Fruit fly (Drosophila melanogaster): ENCODE results near the gene Pmi.
A peak's percentile ranks its signal among the peaks of the same experiment; 100 is the strongest.

Gene Pmi

DNA sequence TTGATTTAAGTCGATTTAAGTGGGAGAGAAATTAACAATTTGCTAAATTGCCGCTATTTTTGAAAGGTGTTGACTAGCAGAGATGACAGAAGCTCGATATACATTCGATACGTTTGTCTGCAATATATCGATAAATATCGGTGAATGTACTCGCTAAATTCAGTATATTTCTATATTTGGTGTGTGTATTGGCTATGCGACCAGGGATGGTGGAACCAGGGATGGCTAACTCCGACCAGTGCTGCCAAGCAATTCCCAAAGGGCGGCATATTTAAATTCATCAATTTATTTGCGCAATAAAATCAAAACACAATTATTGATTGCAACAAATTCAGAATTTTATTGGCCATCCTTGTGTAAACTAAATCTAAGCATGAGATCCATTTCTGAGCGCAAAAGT, 33.2 kb downstream of the Pmi start, which contains the start of gene mad2 (continued):
- TF ChIP-seq Dp (GFP tag; optimal IDR thresholded peaks at IDR 0.05) (peak; percentile 100), Lpt (GFP tag; optimal IDR thresholded peaks at IDR 0.05) (no peak), Bteb2 (GFP tag; optimal IDR thresholded peaks at IDR 0.05) (no peak), gem (tag; optimal IDR thresholded peaks at IDR 0.05) (no peak), CG14050 (GFP tag; IDR thresholded peaks at IDR 0.05) (no peak), Bgb (GFP tag; IDR thresholded peaks at IDR 0.05; ENCODE audit: partially characterized antibody) (peak; percentile 71), fd3F (GFP tag; optimal IDR thresholded peaks at IDR 0.05) (no peak), CG18476 (GFP tag; optimal IDR thresholded peaks at IDR 0.05) (no peak), Meics (GFP tag; optimal IDR thresholded peaks at IDR 0.05) (no peak), pb (GFP tag; optimal IDR thresholded peaks at IDR 0.05) (no peak), Gsc (GFP tag; IDR thresholded peaks at IDR 0.05) (no peak), CG17802 (tag; optimal IDR thresholded peaks at IDR 0.05) (no peak), Hey (tag; optimal IDR thresholded peaks at IDR 0.05) (no peak), CG7928 (GFP tag; optimal IDR thresholded peaks at IDR 0.05) (peak; percentile 97), CG13123 (GFP tag; optimal IDR thresholded peaks at IDR 0.05) (no peak), Oaz (GFP tag; IDR thresholded peaks at IDR 0.05) (no peak), ham (GFP tag; IDR thresholded peaks at IDR 0.05) (no peak), Fer2 (tag; optimal IDR thresholded peaks at IDR 0.05) (no peak), CG5953 (GFP tag; IDR thresholded peaks at IDR 0.05) (no peak), sna (GFP tag; IDR thresholded peaks at IDR 0.05; ENCODE audit: partially characterized antibody) (peak; percentile 53; the same call in 1 of the 2 replicates), CG30403 (GFP tag; optimal IDR thresholded peaks at IDR 0.05) (peak; percentile 25), CG3847 (GFP tag; IDR thresholded peaks at IDR 0.05) (peak; percentile 69), az2 (GFP tag; optimal IDR thresholded peaks at IDR 0.05) (no peak), CG12104 (GFP tag; optimal IDR thresholded peaks at IDR 0.05) (no peak), eyg (GFP tag; optimal IDR thresholded peaks at IDR 0.05) (no peak), CG6654 (GFP tag; optimal IDR thresholded peaks at IDR 0.05) (no peak), Ada2b (GFP tag; IDR thresholded peaks at IDR 0.05) (no peak), Sin3A (optimal IDR thresholded peaks at IDR 0.05) (peak; percentile 65), CG9932 (GFP tag; IDR thresholded peaks at IDR 0.05) (no peak), CG12236 (GFP tag; optimal IDR thresholded peaks at IDR 0.05) (no peak), Oli (tag; optimal IDR thresholded peaks at IDR 0.05) (no peak), Gug (GFP tag; IDR thresholded peaks at IDR 0.05) (no peak), CG16863 (GFP tag; optimal IDR thresholded peaks at IDR 0.05) (no peak), Hand (GFP tag; optimal IDR thresholded peaks at IDR 0.05) (no peak), CG10543 (GFP tag; optimal IDR thresholded peaks at IDR 0.05) (no peak), org-1 (GFP tag; optimal IDR thresholded peaks at IDR 0.05) (no peak), Rfx (GFP tag; IDR thresholded peaks at IDR 0.05) (peak; percentile 41; the same call in 1 of the 2 replicates), Camta (GFP tag; optimal IDR thresholded peaks at IDR 0.05) (no peak), D19A (tag; optimal IDR thresholded peaks at IDR 0.05) (no peak), chinmo (GFP tag; IDR thresholded peaks at IDR 0.05; ENCODE audit: partially characterized antibody) (no peak), gro (GFP tag; optimal IDR thresholded peaks at IDR 0.05) (no peak), vvl (GFP tag; IDR thresholded peaks at IDR 0.05) (peak; percentile 34; the same call in 1 of the 2 replicates), MESR4 (GFP tag; optimal IDR thresholded peaks at IDR 0.05) (peak; percentile 39), Rx (GFP tag; IDR thresholded peaks at IDR 0.05) (no peak), cas (GFP tag; IDR thresholded peaks at IDR 0.05) (0 out of 2 replicates have a peak, but pooled peaks have one; percentile 18), caup (GFP tag; optimal IDR thresholded peaks at IDR 0.05; ENCODE audit: severe bottlenecking) (no peak), bbx (GFP tag; IDR thresholded peaks at IDR 0.05; ENCODE audit: partially characterized antibody) (peak; percentile 59; the same call in 1 of the 2 replicates), CG34376 (GFP tag; optimal IDR thresholded peaks at IDR 0.05) (no peak), crc (GFP tag; optimal IDR thresholded peaks at IDR 0.05) (no peak), CG12155 (GFP tag; optimal IDR thresholded peaks at IDR 0.05) (peak; percentile 52), CG4360 (GFP tag; IDR thresholded peaks at IDR 0.05) (no peak), CG2129 (GFP tag; IDR thresholded peaks at IDR 0.05; ENCODE audit: partially characterized antibody) (no peak)

Measured in whole organism, embryonic.